Worm (Caenorhabditis elegans): Measurements from ENCODE around the gene Y53G8B.2.

ce11 chrIII:3124209-3124786, 20.5 kb upstream of the Y53G8B.2 start:
- TF ChIP-seq nhr-11 (tag; optimal IDR thresholded peaks at IDR 0.05) (no peak), ceh-48 (tag; optimal IDR thresholded peaks at IDR 0.05) (no peak), pha-4 (tag; optimal IDR thresholded peaks at IDR 0.05) (no peak), lin-11 (tag; optimal IDR thresholded peaks at IDR 0.05) (no peak), pqm-1 (tag; optimal IDR thresholded peaks at IDR 0.05) (no peak)

Data from whole organism, late embryonic.